Worm (Caenorhabditis elegans): ENCODE data around the gene F26A1.3.

ce11 chrIII:4859039-4859438 is 32.3 kb downstream of the F26A1.3 start, which contains the start of gene C35D10.6:
- TF ChIP-seq nhr-23 (tag; optimal IDR thresholded peaks at IDR 0.05) (no peak), unc-39 (tag; optimal IDR thresholded peaks at IDR 0.05) (no peak), nhr-25 (tag; optimal IDR thresholded peaks at IDR 0.05) (no peak), unc-62 (GFP tag; optimal IDR thresholded peaks at IDR 0.05) (no peak), nhr-11 (tag; optimal IDR thresholded peaks at IDR 0.05) (no peak), snpc-4 (tag; optimal IDR thresholded peaks at IDR 0.05) (no peak), crh-2 (tag; optimal IDR thresholded peaks at IDR 0.05) (no peak), zag-1 (tag; optimal IDR thresholded peaks at IDR 0.05) (no peak), ama-1 (optimal IDR thresholded peaks at IDR 0.05) (no peak), ZK546.5 (tag; optimal IDR thresholded peaks at IDR 0.05) (no peak), gmeb-1 (tag; optimal IDR thresholded peaks at IDR 0.05) (no peak), F13H6.1 (tag; optimal IDR thresholded peaks at IDR 0.05) (no peak), nhr-129 (tag; optimal IDR thresholded peaks at IDR 0.05) (no peak), egl-27 (tag; optimal IDR thresholded peaks at IDR 0.05) (no peak)

Measured in whole organism, L2 larva.